Worm (Caenorhabditis elegans) whole organism, L2 larva: ENCODE results near the gene lact-8.

Source experiments
- C34F6.9 ChIP-seq: fragments of 150-350 bp; optimal IDR thresholded peaks from 2 replicates; lab custom pipeline; 2014; ENCODE audit warnings: missing biosample characterization, missing genetic modification characterization
- F13H6.1 ChIP-seq: sonication (generic microtip); optimal IDR thresholded peaks from 2 replicates; lab custom pipeline; 2016; ENCODE audit warnings: missing genetic modification characterization, missing compliant biosample characterization
- R02D3.7 ChIP-seq: fragments of 150-350 bp; optimal IDR thresholded peaks from 2 replicates; lab custom pipeline; 2014; ENCODE audit warnings: missing biosample characterization, missing genetic modification characterization
- ZK546.5 ChIP-seq: sonication (generic microtip); optimal IDR thresholded peaks from 2 replicates; lab custom pipeline; 2017; ENCODE audit warnings: missing biosample characterization, missing genetic modification characterization
- alr-1 ChIP-seq: fragments of 150-350 bp; optimal IDR thresholded peaks from 2 replicates; lab custom pipeline; 2014; ENCODE audit warnings: missing biosample characterization, missing genetic modification characterization
- blmp-1 ChIP-seq: sonication (generic microtip); optimal IDR thresholded peaks from 2 replicates; lab custom pipeline; 2017; ENCODE audit warnings: missing genetic modification characterization, mild to moderate bottlenecking, missing compliant biosample characterization, antibody characterized with exemption, moderate library complexity; ENCODE audit not compliant: insufficient read depth
- crh-2 ChIP-seq: sonication (generic microtip); optimal IDR thresholded peaks from 2 replicates; lab custom pipeline; 2017; ENCODE audit warnings: missing biosample characterization, missing genetic modification characterization
- dmd-4 ChIP-seq: sonication (generic microtip); optimal IDR thresholded peaks from 2 replicates; lab custom pipeline; 2017; ENCODE audit warnings: missing biosample characterization, missing genetic modification characterization
- egl-27 ChIP-seq: sonication (generic microtip); optimal IDR thresholded peaks from 3 replicates; lab custom pipeline; 2017; ENCODE audit warnings: missing biosample characterization, missing genetic modification reagents, missing genetic modification characterization
- elt-3 ChIP-seq: sonication (generic microtip); optimal IDR thresholded peaks from 2 replicates; lab custom pipeline; 2017; ENCODE audit warnings: missing biosample characterization, missing genetic modification characterization
- fos-1 ChIP-seq: fragments of 150-350 bp; optimal IDR thresholded peaks from 2 replicates; lab custom pipeline; 2014; ENCODE audit warnings: missing biosample characterization, missing genetic modification characterization
- gmeb-1 ChIP-seq: fragments of 150-350 bp; optimal IDR thresholded peaks from 2 replicates; lab custom pipeline; 2014; ENCODE audit warnings: missing biosample characterization, missing genetic modification characterization
- lin-13 ChIP-seq: fragments of 150-350 bp; optimal IDR thresholded peaks from 2 replicates; lab custom pipeline; 2014; ENCODE audit warnings: missing biosample characterization, missing genetic modification reagents, missing genetic modification characterization
- lin-39 ChIP-seq: fragments of 150-350 bp; optimal IDR thresholded peaks from 2 replicates; lab custom pipeline; 2014; ENCODE audit warnings: missing biosample characterization, missing genetic modification reagents, missing genetic modification characterization
- lsy-2 ChIP-seq, 2 experiments: fragments of 150-350 bp in 1 of 2; sonication (generic microtip) in 1 of 2; optimal IDR thresholded peaks; 2 replicates each; lab custom pipeline; 2014 to 2017; ENCODE audit warnings: missing biosample characterization in 2 of 2, missing genetic modification characterization in 2 of 2
- mab-5 ChIP-seq: fragments of 150-350 bp; optimal IDR thresholded peaks from 2 replicates; lab custom pipeline; 2014; ENCODE audit warnings: missing biosample characterization, missing genetic modification characterization
- mbf-1 ChIP-seq: sonication (generic microtip); optimal IDR thresholded peaks from 2 replicates; lab custom pipeline; 2017; ENCODE audit warnings: missing biosample characterization, missing genetic modification characterization
- mdl-1 ChIP-seq, 2 experiments: fragments of 150-350 bp in 1 of 2; sonication (generic microtip) in 1 of 2; optimal IDR thresholded peaks; 2 replicates each; lab custom pipeline; 2017; ENCODE audit warnings: missing biosample characterization in 2 of 2, missing genetic modification characterization in 2 of 2
- nhr-10 ChIP-seq: sonication (generic microtip); optimal IDR thresholded peaks from 2 replicates; lab custom pipeline; 2017; ENCODE audit warnings: missing biosample characterization, missing genetic modification characterization
- nhr-12 ChIP-seq: fragments of 150-350 bp; optimal IDR thresholded peaks from 2 replicates; lab custom pipeline; 2014; ENCODE audit warnings: missing biosample characterization, missing genetic modification characterization
- nhr-129 ChIP-seq: fragments of 150-350 bp; optimal IDR thresholded peaks from 2 replicates; lab custom pipeline; 2014; ENCODE audit warnings: missing biosample characterization, missing genetic modification characterization
- nhr-21 ChIP-seq: fragments of 150-350 bp; optimal IDR thresholded peaks from 2 replicates; lab custom pipeline; 2014; ENCODE audit warnings: missing biosample characterization, missing genetic modification characterization
- nhr-25 ChIP-seq: fragments of 150-350 bp; sonication (generic microtip); optimal IDR thresholded peaks from 3 replicates; lab custom pipeline; 2014; ENCODE audit warnings: missing biosample characterization, missing genetic modification characterization
- nhr-77 ChIP-seq: fragments of 150-350 bp; optimal IDR thresholded peaks from 2 replicates; lab custom pipeline; 2014; ENCODE audit warnings: missing biosample characterization, missing genetic modification characterization
- peb-1 ChIP-seq: fragments of 150-350 bp; optimal IDR thresholded peaks from 2 replicates; lab custom pipeline; 2014; ENCODE audit warnings: missing biosample characterization, missing genetic modification characterization
- skn-1 ChIP-seq: sonication (generic microtip); optimal IDR thresholded peaks from 2 replicates; lab custom pipeline; 2017; ENCODE audit warnings: missing biosample characterization, missing genetic modification characterization
- sma-3 ChIP-seq: sonication (generic microtip); optimal IDR thresholded peaks from 2 replicates; lab custom pipeline; 2016; ENCODE audit warnings: missing genetic modification reagents, missing genetic modification characterization, missing compliant biosample characterization
- sma-9 ChIP-seq, 2 experiments: fragments of 150-350 bp in 1 of 2; sonication (generic microtip) in 1 of 2; optimal IDR thresholded peaks; 2 replicates each; lab custom pipeline; 2014 to 2016; ENCODE audit warnings: missing genetic modification characterization in 2 of 2, mild to moderate bottlenecking in 1 of 2, missing biosample characterization in 1 of 2, missing compliant biosample characterization in 1 of 2, missing genetic modification reagents in 1 of 2, moderate library complexity in 1 of 2
- snpc-4 ChIP-seq: fragments of 150-350 bp; optimal IDR thresholded peaks from 2 replicates; lab custom pipeline; 2014; ENCODE audit warnings: missing biosample characterization, missing genetic modification characterization
- unc-39 ChIP-seq: fragments of 150-350 bp; optimal IDR thresholded peaks from 2 replicates; lab custom pipeline; 2014; ENCODE audit warnings: missing biosample characterization, missing genetic modification characterization
- unc-62 ChIP-seq: fragments of 150-350 bp; optimal IDR thresholded peaks from 2 replicates; lab custom pipeline; 2014; ENCODE audit warnings: missing biosample characterization, missing genetic modification reagents, missing genetic modification characterization
- zag-1 ChIP-seq: fragments of 150-350 bp; optimal IDR thresholded peaks from 2 replicates; lab custom pipeline; 2014; ENCODE audit warnings: missing biosample characterization, missing genetic modification characterization
- ztf-4 ChIP-seq: fragments of 150-350 bp; optimal IDR thresholded peaks from 2 replicates; lab custom pipeline; 2014; ENCODE audit warnings: missing biosample characterization, missing genetic modification characterization

Gene lact-8

DNA sequence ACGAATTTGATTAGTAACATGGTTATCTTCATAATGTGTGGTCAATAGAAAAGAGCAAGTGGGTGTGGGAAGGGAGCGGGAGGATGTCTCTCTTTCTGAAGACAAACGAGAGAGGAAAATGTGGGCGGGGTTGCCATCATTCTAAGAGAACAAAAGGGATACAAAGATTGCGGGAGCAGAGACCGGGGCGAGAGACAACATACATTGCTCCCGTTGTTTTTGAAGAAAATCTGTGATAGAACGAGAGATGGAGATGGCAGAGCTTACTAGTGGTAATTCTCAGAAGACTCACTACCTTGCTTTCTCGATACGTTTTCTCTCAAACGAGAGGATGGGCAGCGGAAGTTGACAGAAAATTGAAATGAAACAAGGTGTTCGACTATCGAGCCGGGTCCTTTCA lies 20.1 kb downstream of the lact-8 start:
- TF ChIP-seq nhr-10 (tag; lab: Kevin White, UChicago) (no peak), elt-3 (tag; lab: Kevin White, UChicago) (no peak), zag-1 (tag; lab: Kevin White, UChicago) (no peak), nhr-129 (peak; percentile 20), mdl-1 (tag; optimal IDR thresholded peaks at IDR 0.05; lab: Kevin White, UChicago) (no peak), sma-9 (GFP tag; optimal IDR thresholded peaks at IDR 0.05; lab: Kevin White, UChicago) (peak; percentile 25), sma-9 (tag; optimal IDR thresholded peaks at IDR 0.05; lab: Kevin White, UChicago) (no peak), C34F6.9 (tag; lab: Kevin White, UChicago) (no peak), crh-2 (no peak), F13H6.1 (tag; lab: Kevin White, UChicago) (no peak), nhr-77 (tag; lab: Kevin White, UChicago) (no peak), mab-5 (tag; lab: Kevin White, UChicago) (no peak), dmd-4 (tag; lab: Kevin White, UChicago) (no peak), peb-1 (no peak), snpc-4 (no peak), alr-1 (tag; lab: Kevin White, UChicago) (no peak), skn-1 (tag; lab: Kevin White, UChicago) (no peak)

DNA sequence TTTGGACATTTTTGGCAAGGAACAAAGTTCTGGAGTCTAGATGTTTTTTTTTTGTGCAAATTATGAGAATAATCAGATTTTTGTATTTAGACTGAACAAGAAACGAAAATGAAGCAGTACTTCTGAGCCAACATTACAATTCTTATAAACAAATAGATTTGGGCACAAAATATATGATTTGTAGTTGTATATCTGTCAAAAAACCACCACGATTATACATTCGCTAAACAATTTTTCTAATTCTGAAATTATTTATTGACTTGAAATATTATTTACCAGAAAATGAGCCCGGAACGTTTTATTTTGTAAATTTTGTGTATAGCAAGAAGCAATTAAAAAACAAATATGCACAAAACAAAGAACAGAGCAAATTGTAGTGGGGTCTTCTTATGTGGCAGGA lies 22.0 kb downstream of the lact-8 start:
- TF ChIP-seq ztf-4 (tag; lab: Kevin White, UChicago) (no peak), ZK546.5 (tag; lab: Kevin White, UChicago) (no peak), skn-1 (tag; lab: Kevin White, UChicago) (no peak), lin-13 (GFP tag; lab: Kevin White, UChicago) (no peak), lin-39 (tag; lab: Kevin White, UChicago) (no peak), mbf-1 (tag; lab: Kevin White, UChicago) (no peak), R02D3.7 (no peak), unc-39 (tag; lab: Kevin White, UChicago) (no peak), lsy-2 (tag; optimal IDR thresholded peaks at IDR 0.05; lab: Kevin White, UChicago) (no peak)

ce11 chrV:11070388-11070787 lies 23.0 kb downstream of the lact-8 start:
- TF ChIP-seq nhr-25 (tag; lab: Kevin White, UChicago) (peak; percentile 75), fos-1 (tag; lab: Kevin White, UChicago) (peak; percentile 17), blmp-1 (peak; percentile 81), C34F6.9 (tag; lab: Kevin White, UChicago) (no peak), nhr-21 (tag; lab: Kevin White, UChicago) (peak; percentile 12), snpc-4 (no peak), sma-3 (GFP tag; lab: Kevin White, UChicago) (peak; percentile 7), crh-2 (peak; percentile 22), ZK546.5 (tag; lab: Kevin White, UChicago) (no peak), egl-27 (tag; lab: Kevin White, UChicago) (no peak), mab-5 (tag; lab: Kevin White, UChicago) (no peak), nhr-10 (tag; lab: Kevin White, UChicago) (no peak), dmd-4 (tag; lab: Kevin White, UChicago) (no peak)

DNA sequence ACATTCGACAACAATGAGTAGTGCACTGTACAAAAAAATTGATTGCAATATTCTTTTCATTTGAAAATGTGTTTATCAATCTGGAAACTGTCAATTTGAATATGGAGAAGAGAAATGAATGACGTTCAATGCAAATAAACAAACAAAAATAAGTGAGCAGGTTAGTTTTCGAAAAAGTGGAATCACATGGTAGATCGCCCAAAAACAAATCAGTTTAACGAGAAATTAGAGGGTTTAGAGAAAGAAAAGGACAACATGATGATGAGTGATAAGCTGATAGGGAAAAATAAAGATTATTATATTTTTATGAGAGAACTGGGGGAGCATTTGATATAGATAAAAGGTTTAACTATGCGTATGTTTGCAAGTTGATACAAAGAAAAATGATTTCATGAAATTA lies 24.1 kb downstream of the lact-8 start, which contains the start of gene T04C12.8:
Gene T04C12.8 (minus strand): TSS at position 82 of the 400 bp plus-strand sequence.
- TF ChIP-seq lin-13 (GFP tag; lab: Kevin White, UChicago): no peak
- TF ChIP-seq mdl-1 (tag; optimal IDR thresholded peaks at IDR 0.05; lab: Kevin White, UChicago): peak in 1 of 2 experiments; percentile 33
- TF ChIP-seq fos-1 (tag; lab: Kevin White, UChicago): peak; percentile 86
- peak; percentile 11 for TF ChIP-seq sma-3 (GFP tag; lab: Kevin White, UChicago)
- TF ChIP-seq nhr-21 (tag; lab: Kevin White, UChicago): peak; percentile 5
- TF ChIP-seq nhr-25 (tag; lab: Kevin White, UChicago): peak; percentile 13
- peak; percentile 18 for TF ChIP-seq gmeb-1 (tag; lab: Kevin White, UChicago)
- no peak for TF ChIP-seq unc-62
- TF ChIP-seq skn-1 (tag; lab: Kevin White, UChicago): peak; percentile 78
- TF ChIP-seq lsy-2 (tag; optimal IDR thresholded peaks at IDR 0.05; lab: Kevin White, UChicago): peak in 1 of 2 experiments; percentile 46
- peak; percentile 62 for TF ChIP-seq crh-2
- peak; percentile 31 for TF ChIP-seq F13H6.1 (tag; lab: Kevin White, UChicago)
- peak; percentile 51 for TF ChIP-seq sma-9 (GFP tag; optimal IDR thresholded peaks at IDR 0.05; lab: Kevin White, UChicago)
- TF ChIP-seq sma-9 (tag; optimal IDR thresholded peaks at IDR 0.05; lab: Kevin White, UChicago): no peak
- TF ChIP-seq nhr-12: no peak
- peak; percentile 15 for TF ChIP-seq egl-27 (tag; lab: Kevin White, UChicago)
- TF ChIP-seq, all 48 proteins: peak for 12
